Worm (Caenorhabditis elegans) whole organism, late embryonic: ENCODE data around the gene C06E2.2.

ENCODE experiments used
- F13H6.1 ChIP-seq: sonication (generic microtip); optimal IDR thresholded peaks from 2 replicates; lab custom pipeline; 2016; ENCODE audit warnings: missing genetic modification characterization, missing compliant biosample characterization
- K09A11.1 ChIP-seq: sonication (generic microtip); optimal IDR thresholded peaks from 2 replicates; lab custom pipeline; 2017; ENCODE audit warnings: antibody characterized with exemption, mild to moderate bottlenecking, missing genetic modification characterization, missing compliant biosample characterization; ENCODE audit not compliant: insufficient read depth
- T23F11.4 ChIP-seq: fragments of 200-800 bp; sonication (Bioruptor generic); optimal IDR thresholded peaks from 2 replicates; lab custom pipeline; 2018; ENCODE audit warnings: mild to moderate bottlenecking, missing genetic modification characterization, missing compliant biosample characterization
- Y22D7AL.16 ChIP-seq: sonication (generic microtip); optimal IDR thresholded peaks from 2 replicates; lab custom pipeline; 2016; ENCODE audit warnings: missing genetic modification characterization, missing compliant biosample characterization
- ceh-22 ChIP-seq: sonication (generic microtip); optimal IDR thresholded peaks from 2 replicates; lab custom pipeline; 2017; ENCODE audit warnings: missing biosample characterization, missing genetic modification characterization
- ceh-24 ChIP-seq: sonication (generic microtip); optimal IDR thresholded peaks from 2 replicates; lab custom pipeline; 2016; ENCODE audit warnings: mild to moderate bottlenecking, missing genetic modification characterization, missing compliant biosample characterization
- ceh-31 ChIP-seq: sonication (generic microtip); optimal IDR thresholded peaks from 2 replicates; lab custom pipeline; 2016; ENCODE audit warnings: missing genetic modification characterization, missing compliant biosample characterization
- ceh-34 ChIP-seq: sonication (generic microtip); optimal IDR thresholded peaks from 2 replicates; lab custom pipeline; 2016; ENCODE audit warnings: mild to moderate bottlenecking, missing genetic modification characterization, missing compliant biosample characterization
- ceh-48 ChIP-seq: sonication (generic microtip); optimal IDR thresholded peaks from 2 replicates; lab custom pipeline; 2016; ENCODE audit warnings: missing genetic modification characterization, inconsistent platforms, missing compliant biosample characterization
- ceh-6 ChIP-seq: fragments of 200-800 bp; sonication (Bioruptor generic); optimal IDR thresholded peaks from 2 replicates; lab custom pipeline; 2018; ENCODE audit warnings: mild to moderate bottlenecking, missing genetic modification characterization, missing compliant biosample characterization
- ceh-9 ChIP-seq: sonication (generic microtip); optimal IDR thresholded peaks from 2 replicates; lab custom pipeline; 2016; ENCODE audit warnings: mild to moderate bottlenecking, missing genetic modification characterization, inconsistent platforms, missing compliant biosample characterization
- che-1 ChIP-seq: sonication (generic microtip); optimal IDR thresholded peaks from 2 replicates; lab custom pipeline; 2016; ENCODE audit warnings: mild to moderate bottlenecking, missing genetic modification characterization, missing compliant biosample characterization
- dve-1 ChIP-seq: sonication (generic microtip); optimal IDR thresholded peaks from 2 replicates; lab custom pipeline; 2017; ENCODE audit warnings: antibody characterized with exemption, mild to moderate bottlenecking, missing genetic modification characterization, missing compliant biosample characterization
- elt-2 ChIP-seq: sonication (generic microtip); optimal IDR thresholded peaks from 2 replicates; lab custom pipeline; 2016; ENCODE audit warnings: missing genetic modification reagents, missing genetic modification characterization, missing compliant biosample characterization
- ets-4 ChIP-seq: sonication (generic microtip); optimal IDR thresholded peaks from 2 replicates; lab custom pipeline; 2016; ENCODE audit warnings: missing genetic modification characterization, missing compliant biosample characterization
- fax-1 ChIP-seq: sonication (generic microtip); optimal IDR thresholded peaks from 2 replicates; lab custom pipeline; 2016; ENCODE audit warnings: missing genotype, missing genetic modification characterization, missing compliant biosample characterization
- fkh-10 ChIP-seq: fragments of 150-350 bp; optimal IDR thresholded peaks from 2 replicates; lab custom pipeline; 2014; ENCODE audit warnings: missing biosample characterization, missing genetic modification reagents, missing genetic modification characterization
- fkh-6 ChIP-seq: sonication (generic microtip); optimal IDR thresholded peaks from 2 replicates; lab custom pipeline; 2016; ENCODE audit warnings: missing genetic modification characterization, missing compliant biosample characterization
- gmeb-2 ChIP-seq: sonication (generic microtip); optimal IDR thresholded peaks from 2 replicates; lab custom pipeline; 2016; ENCODE audit warnings: missing genetic modification characterization, inconsistent platforms, missing compliant biosample characterization
- hlh-13 ChIP-seq: fragments of 200-800 bp; sonication (Bioruptor generic); optimal IDR thresholded peaks from 2 replicates; lab custom pipeline; 2018; ENCODE audit warnings: mild to moderate bottlenecking, missing genetic modification characterization, missing compliant biosample characterization
- mec-3 ChIP-seq: sonication (generic microtip); optimal IDR thresholded peaks from 2 replicates; lab custom pipeline; 2016; ENCODE audit warnings: borderline replicate concordance, missing genetic modification characterization, missing compliant biosample characterization
- nfya-1 ChIP-seq: sonication (generic microtip); optimal IDR thresholded peaks from 2 replicates; lab custom pipeline; 2017; ENCODE audit warnings: missing genetic modification characterization, mild to moderate bottlenecking, missing compliant biosample characterization, antibody characterized with exemption, moderate library complexity
- odd-2 ChIP-seq: sonication (generic microtip); optimal IDR thresholded peaks from 2 replicates; lab custom pipeline; 2017; ENCODE audit warnings: antibody characterized with exemption, mild to moderate bottlenecking, missing genetic modification characterization, missing compliant biosample characterization
- pag-3 ChIP-seq: sonication (generic microtip); optimal IDR thresholded peaks from 2 replicates; lab custom pipeline; 2016; ENCODE audit warnings: missing compliant biosample characterization, missing genetic modification characterization, borderline replicate concordance
- pat-9 ChIP-seq: fragments of 200-800 bp; sonication (Bioruptor generic); optimal IDR thresholded peaks from 2 replicates; lab custom pipeline; 2018; ENCODE audit warnings: mild to moderate bottlenecking, missing genetic modification characterization, moderate library complexity, missing compliant biosample characterization
- pha-2 ChIP-seq: sonication (generic microtip); optimal IDR thresholded peaks from 2 replicates; lab custom pipeline; 2017; ENCODE audit warnings: mild to moderate bottlenecking, missing genetic modification characterization, missing compliant biosample characterization
- pha-4 ChIP-seq: fragments of 150-350 bp; optimal IDR thresholded peaks from 2 replicates; lab custom pipeline; 2018; ENCODE audit warnings: missing biosample characterization, missing genetic modification reagents, missing genetic modification characterization
- pros-1 ChIP-seq: fragments of 150-350 bp; optimal IDR thresholded peaks from 2 replicates; lab custom pipeline; 2014; ENCODE audit warnings: missing biosample characterization, missing genetic modification reagents, missing genetic modification characterization
- rnt-1 ChIP-seq: sonication (generic microtip); optimal IDR thresholded peaks from 2 replicates; lab custom pipeline; 2016; ENCODE audit warnings: missing genetic modification characterization, missing compliant biosample characterization
- sdc-2 ChIP-seq: sonication (generic microtip); optimal IDR thresholded peaks from 2 replicates; lab custom pipeline; 2016; ENCODE audit warnings: missing genotype, missing genetic modification characterization, missing compliant biosample characterization
- sox-4 ChIP-seq: sonication (generic microtip); optimal IDR thresholded peaks from 2 replicates; lab custom pipeline; 2017; ENCODE audit warnings: mild to moderate bottlenecking, missing genetic modification characterization, inconsistent platforms, missing compliant biosample characterization
- tbx-7 ChIP-seq: sonication (generic microtip); optimal IDR thresholded peaks from 2 replicates; lab custom pipeline; 2016; ENCODE audit warnings: missing genotype, missing genetic modification characterization, missing compliant biosample characterization
- unc-42 ChIP-seq: sonication (generic microtip); optimal IDR thresholded peaks from 2 replicates; lab custom pipeline; 2016; ENCODE audit warnings: missing genotype, missing genetic modification characterization, missing compliant biosample characterization
- unc-55 ChIP-seq: sonication (generic microtip); optimal IDR thresholded peaks from 2 replicates; lab custom pipeline; 2017; ENCODE audit warnings: missing biosample characterization, missing genetic modification reagents, missing genetic modification characterization
- zip-5 ChIP-seq: sonication (generic microtip); optimal IDR thresholded peaks from 2 replicates; lab custom pipeline; 2016; ENCODE audit warnings: missing genetic modification characterization, missing compliant biosample characterization
- ztf-16 ChIP-seq: sonication (generic microtip); optimal IDR thresholded peaks from 2 replicates; lab custom pipeline; 2017; ENCODE audit warnings: missing genetic modification characterization, missing compliant biosample characterization

C06E2.2 gene

ce11 chrX:8875867-8876266 lies 3.6 kb upstream of the C06E2.2 start:
- TF ChIP-seq che-1 (tag; lab: Kevin White, UChicago) (no peak), zip-5 (tag; lab: Kevin White, UChicago) (no peak), ceh-6 (GFP tag; lab: Kevin White, UChicago) (no peak), F13H6.1 (tag; lab: Kevin White, UChicago) (no peak), pha-2 (tag; lab: Kevin White, UChicago) (no peak), ets-4 (no peak), fkh-6 (tag; lab: Kevin White, UChicago) (no peak), pha-4 (no peak), unc-55 (GFP tag; lab: Kevin White, UChicago) (no peak), fkh-10 (GFP tag; lab: Kevin White, UChicago) (no peak), rnt-1 (tag; lab: Kevin White, UChicago) (no peak), sdc-2 (tag; lab: Kevin White, UChicago) (no peak), Y22D7AL.16 (tag; lab: Kevin White, UChicago) (no peak), ceh-24 (tag; lab: Kevin White, UChicago) (no peak), mec-3 (no peak), K09A11.1 (tag; lab: Kevin White, UChicago) (no peak), pag-3 (tag; lab: Kevin White, UChicago) (no peak), pat-9 (no peak), ceh-31 (tag; lab: Kevin White, UChicago) (no peak), ztf-16 (tag; lab: Kevin White, UChicago) (no peak)
- TF ChIP-seq, all 69 proteins: peak for 0

- no peak for TF ChIP-seq rnt-1 (tag; lab: Kevin White, UChicago)
- TF ChIP-seq fkh-6 (tag; lab: Kevin White, UChicago): no peak
- TF ChIP-seq ztf-16 (tag; lab: Kevin White, UChicago): no peak
- TF ChIP-seq elt-2: no peak
- TF ChIP-seq ceh-9 (tag; lab: Kevin White, UChicago): no peak
- no peak for TF ChIP-seq nfya-1 (tag; lab: Kevin White, UChicago)
- no peak for TF ChIP-seq ceh-34 (tag; lab: Kevin White, UChicago)
- TF ChIP-seq pha-2 (tag; lab: Kevin White, UChicago): no peak
- no peak for TF ChIP-seq odd-2 (tag; lab: Kevin White, UChicago)
- no peak for TF ChIP-seq gmeb-2 (tag; lab: Kevin White, UChicago)
Observed at ce11 chrX:8877162-8877561, 2.3 kb upstream of the C06E2.2 start.

- TF ChIP-seq hlh-13 (GFP tag; lab: Kevin White, UChicago) (no peak), fkh-6 (tag; lab: Kevin White, UChicago) (no peak), sox-4 (no peak), tbx-7 (tag; lab: Kevin White, UChicago) (no peak), fax-1 (tag; lab: Kevin White, UChicago) (no peak)
Observed at ce11 chrX:8878709-8879108, 740 bp upstream of the C06E2.2 start.

ce11 chrX:8882162-8882561 lies 2.7 kb downstream of the C06E2.2 start:
- no peak for TF ChIP-seq dve-1 (tag; lab: Kevin White, UChicago)
- no peak for TF ChIP-seq elt-2
- TF ChIP-seq T23F11.4 (GFP tag; lab: Kevin White, UChicago): no peak

- no peak for TF ChIP-seq unc-42 (tag; lab: Kevin White, UChicago)
- TF ChIP-seq ceh-31 (tag; lab: Kevin White, UChicago): peak; percentile 28
- TF ChIP-seq rnt-1 (tag; lab: Kevin White, UChicago): peak; percentile 7
- TF ChIP-seq ceh-22 (tag; lab: Kevin White, UChicago): no peak
- no peak for TF ChIP-seq ceh-48 (tag; lab: Kevin White, UChicago)
- no peak for TF ChIP-seq pag-3 (tag; lab: Kevin White, UChicago)
- peak; percentile 33 for TF ChIP-seq unc-55 (GFP tag; lab: Kevin White, UChicago)
- TF ChIP-seq pros-1 (tag; lab: Kevin White, UChicago): no peak
- TF ChIP-seq F13H6.1 (tag; lab: Kevin White, UChicago): no peak
Observed at ce11 chrX:8888835-8889234, 9.4 kb downstream of the C06E2.2 start.
